Worm (Caenorhabditis elegans): ENCODE results near the gene Y55F3AR.2.

The Y55F3AR.2 gene

ce11 chrIV:1123357-1123756 lies 29.0 kb downstream of the Y55F3AR.2 start:
- TF ChIP-seq hmg-4 (GFP tag; optimal IDR thresholded peaks at IDR 0.05) (no peak), ceh-13 (GFP tag; optimal IDR thresholded peaks at IDR 0.05) (no peak), ama-1 (optimal IDR thresholded peaks at IDR 0.05) (no peak), hnd-1 (tag; optimal IDR thresholded peaks at IDR 0.05) (no peak), tbx-11 (GFP tag; IDR thresholded peaks at IDR 0.05) (no peak), pes-1 (GFP tag; IDR thresholded peaks at IDR 0.05) (no peak), ets-7 (tag; optimal IDR thresholded peaks at IDR 0.05) (no peak), tbx-37 (GFP tag; conservative IDR thresholded peaks at IDR 0.05) (no peak), aly-1 (tag; optimal IDR thresholded peaks at IDR 0.05) (no peak), hmbx-1 (tag; optimal IDR thresholded peaks at IDR 0.05) (no peak), B0310.2 (tag; optimal IDR thresholded peaks at IDR 0.05) (no peak), scrt-1 (GFP tag; IDR thresholded peaks at IDR 0.05) (no peak), flt-1 (GFP tag; IDR thresholded peaks at IDR 0.05) (no peak), ceh-36 (tag; optimal IDR thresholded peaks at IDR 0.05) (no peak), F13C5.2 (tag; optimal IDR thresholded peaks at IDR 0.05) (no peak), tra-4 (tag; optimal IDR thresholded peaks at IDR 0.05) (no peak), sea-1 (GFP tag; conservative IDR thresholded peaks at IDR 0.05) (no peak)

- TF ChIP-seq hnd-1 (tag; optimal IDR thresholded peaks at IDR 0.05), result no peak
- TF ChIP-seq sea-1 (GFP tag; conservative IDR thresholded peaks at IDR 0.05), result no peak
- TF ChIP-seq F13C5.2 (tag; optimal IDR thresholded peaks at IDR 0.05), result no peak
- TF ChIP-seq ceh-13 (GFP tag; optimal IDR thresholded peaks at IDR 0.05), result no peak
- TF ChIP-seq scrt-1 (GFP tag; IDR thresholded peaks at IDR 0.05), result no peak
- TF ChIP-seq tbx-37 (GFP tag; conservative IDR thresholded peaks at IDR 0.05), result no peak
Measured at ce11 chrIV:1124741-1125140, 30.4 kb downstream of the Y55F3AR.2 start, which contains the start of gene perm-4. Gene perm-4, minus strand, starts transcription at chrIV:1125107.

- TF ChIP-seq sea-1 (GFP tag; conservative IDR thresholded peaks at IDR 0.05) (no peak), pes-1 (GFP tag; IDR thresholded peaks at IDR 0.05) (no peak), tbx-11 (GFP tag; IDR thresholded peaks at IDR 0.05) (no peak), tbx-37 (GFP tag; conservative IDR thresholded peaks at IDR 0.05) (no peak), ets-7 (tag; optimal IDR thresholded peaks at IDR 0.05) (no peak), hmbx-1 (tag; optimal IDR thresholded peaks at IDR 0.05) (no peak), ama-1 (optimal IDR thresholded peaks at IDR 0.05) (no peak), flt-1 (GFP tag; IDR thresholded peaks at IDR 0.05) (no peak), aly-1 (tag; optimal IDR thresholded peaks at IDR 0.05) (no peak), ceh-13 (GFP tag; optimal IDR thresholded peaks at IDR 0.05) (no peak), scrt-1 (GFP tag; IDR thresholded peaks at IDR 0.05) (no peak), hmg-4 (GFP tag; optimal IDR thresholded peaks at IDR 0.05) (no peak)
Measured at ce11 chrIV:1126490-1126889, 32.1 kb downstream of the Y55F3AR.2 start, which contains the start of gene perm-2. Gene perm-2, plus strand, starts transcription at chrIV:1126790.

- TF ChIP-seq hmg-4 (GFP tag; optimal IDR thresholded peaks at IDR 0.05), result no peak
- TF ChIP-seq ceh-36 (tag; optimal IDR thresholded peaks at IDR 0.05), result peak; percentile 20
Measured at ce11 chrIV:1127852-1128251, 33.5 kb downstream of the Y55F3AR.2 start.

ce11 chrIV:1136658-1137057 lies 42.3 kb downstream of the Y55F3AR.2 start, which contains the start of gene C44B12.6:
Gene C44B12.6, minus strand, starts transcription at chrIV:1136758.
- no peak for TF ChIP-seq hmg-4 (GFP tag; optimal IDR thresholded peaks at IDR 0.05)
- no peak for TF ChIP-seq tra-4 (tag; optimal IDR thresholded peaks at IDR 0.05)
- no peak for TF ChIP-seq tbx-37 (GFP tag; conservative IDR thresholded peaks at IDR 0.05)
- TF ChIP-seq aly-1 (tag; optimal IDR thresholded peaks at IDR 0.05), result no peak
- TF ChIP-seq B0310.2 (tag; optimal IDR thresholded peaks at IDR 0.05), result no peak
- TF ChIP-seq ets-7 (tag; optimal IDR thresholded peaks at IDR 0.05), result no peak
- TF ChIP-seq sea-1 (GFP tag; conservative IDR thresholded peaks at IDR 0.05), result no peak
- TF ChIP-seq flt-1 (GFP tag; IDR thresholded peaks at IDR 0.05), result no peak
- no peak for TF ChIP-seq pes-1 (GFP tag; IDR thresholded peaks at IDR 0.05)
- no peak for TF ChIP-seq hmbx-1 (tag; optimal IDR thresholded peaks at IDR 0.05)
- no peak for TF ChIP-seq ceh-13 (GFP tag; optimal IDR thresholded peaks at IDR 0.05)
- no peak for TF ChIP-seq F13C5.2 (tag; optimal IDR thresholded peaks at IDR 0.05)
- no peak for TF ChIP-seq hnd-1 (tag; optimal IDR thresholded peaks at IDR 0.05)
- TF ChIP-seq ama-1 (optimal IDR thresholded peaks at IDR 0.05), result no peak
- TF ChIP-seq tbx-11 (GFP tag; IDR thresholded peaks at IDR 0.05), result no peak
- no peak for TF ChIP-seq ceh-36 (tag; optimal IDR thresholded peaks at IDR 0.05)

All from whole organism, early embryonic.